Worm (Caenorhabditis elegans): ENCODE results near the gene T04F3.3.

T04F3.3 gene

DNA sequence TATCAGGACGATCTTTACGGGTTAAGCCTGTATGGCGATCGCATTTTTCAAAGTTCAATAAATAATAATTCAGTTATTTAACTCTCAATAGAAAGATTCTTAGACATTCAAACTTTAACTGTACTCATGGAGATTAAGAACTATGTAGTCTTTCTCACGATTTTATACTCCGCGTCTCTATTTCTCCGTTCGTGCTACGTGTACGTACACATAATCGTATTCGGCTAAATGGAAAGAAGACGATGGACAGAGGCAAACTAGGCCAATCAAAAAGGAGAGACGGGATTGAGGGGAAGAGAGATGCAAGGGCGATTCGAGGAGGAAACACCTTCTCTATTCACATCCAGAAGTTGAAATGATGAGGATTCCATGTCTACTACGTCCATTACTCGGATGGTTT, 14.7 kb downstream of the T04F3.3 start, which contains the start of gene bus-18:
TSS of gene bus-18 (plus strand) at position 301 of the 400 bp plus-strand sequence.
- TF ChIP-seq scrt-1 (GFP tag; IDR thresholded peaks at IDR 0.05): no peak
- TF ChIP-seq sea-1 (GFP tag; conservative IDR thresholded peaks at IDR 0.05): no peak
- TF ChIP-seq tbx-11 (GFP tag; IDR thresholded peaks at IDR 0.05): no peak
- TF ChIP-seq flt-1 (GFP tag; IDR thresholded peaks at IDR 0.05): no peak
- no peak for TF ChIP-seq ceh-13 (GFP tag; optimal IDR thresholded peaks at IDR 0.05)
- no peak for TF ChIP-seq F13C5.2 (tag; optimal IDR thresholded peaks at IDR 0.05)
- TF ChIP-seq ama-1 (optimal IDR thresholded peaks at IDR 0.05): no peak

DNA sequence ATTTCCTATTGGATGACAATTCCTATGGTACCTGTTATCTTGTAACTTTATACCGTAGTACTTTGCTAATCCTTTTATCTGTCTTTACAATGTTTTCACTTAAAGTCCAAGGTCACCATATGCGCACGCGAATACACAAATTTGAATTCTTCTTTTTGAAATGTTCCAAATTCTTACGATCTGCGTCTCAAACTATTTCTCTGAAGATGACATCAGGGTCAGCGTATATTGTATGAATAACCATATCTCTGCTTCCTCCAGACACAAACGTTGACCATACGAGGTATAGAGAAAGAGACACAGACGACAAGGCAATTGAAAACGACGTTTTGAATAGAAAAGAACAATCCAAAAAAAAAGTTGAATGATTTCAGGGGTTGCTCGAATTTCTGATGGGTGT, 15.2 kb downstream of the T04F3.3 start:
- TF ChIP-seq F13C5.2 (tag; optimal IDR thresholded peaks at IDR 0.05) (no peak), aly-1 (tag; optimal IDR thresholded peaks at IDR 0.05) (no peak), tra-4 (tag; optimal IDR thresholded peaks at IDR 0.05) (no peak), tbx-37 (GFP tag; conservative IDR thresholded peaks at IDR 0.05) (no peak), flt-1 (GFP tag; IDR thresholded peaks at IDR 0.05) (no peak), hnd-1 (tag; optimal IDR thresholded peaks at IDR 0.05) (no peak), pes-1 (GFP tag; IDR thresholded peaks at IDR 0.05) (no peak), B0310.2 (tag; optimal IDR thresholded peaks at IDR 0.05) (no peak), sea-1 (GFP tag; conservative IDR thresholded peaks at IDR 0.05) (no peak), ceh-36 (tag; optimal IDR thresholded peaks at IDR 0.05) (no peak), scrt-1 (GFP tag; IDR thresholded peaks at IDR 0.05) (no peak), ets-7 (tag; optimal IDR thresholded peaks at IDR 0.05) (no peak)

- TF ChIP-seq hmbx-1 (tag; optimal IDR thresholded peaks at IDR 0.05): no peak
- no peak for TF ChIP-seq F13C5.2 (tag; optimal IDR thresholded peaks at IDR 0.05)
- TF ChIP-seq ama-1 (optimal IDR thresholded peaks at IDR 0.05): no peak
- TF ChIP-seq sea-1 (GFP tag; conservative IDR thresholded peaks at IDR 0.05): no peak
- no peak for TF ChIP-seq tbx-11 (GFP tag; IDR thresholded peaks at IDR 0.05)
- TF ChIP-seq tra-4 (tag; optimal IDR thresholded peaks at IDR 0.05): no peak
- TF ChIP-seq ets-7 (tag; optimal IDR thresholded peaks at IDR 0.05): no peak
- no peak for TF ChIP-seq pes-1 (GFP tag; IDR thresholded peaks at IDR 0.05)
- TF ChIP-seq ceh-36 (tag; optimal IDR thresholded peaks at IDR 0.05): no peak
- no peak for TF ChIP-seq scrt-1 (GFP tag; IDR thresholded peaks at IDR 0.05)
- no peak for TF ChIP-seq hmg-4 (GFP tag; optimal IDR thresholded peaks at IDR 0.05)
- TF ChIP-seq ceh-13 (GFP tag; optimal IDR thresholded peaks at IDR 0.05): no peak
- no peak for TF ChIP-seq tbx-37 (GFP tag; conservative IDR thresholded peaks at IDR 0.05)
- no peak for TF ChIP-seq flt-1 (GFP tag; IDR thresholded peaks at IDR 0.05)
- TF ChIP-seq aly-1 (tag; optimal IDR thresholded peaks at IDR 0.05): no peak
- no peak for TF ChIP-seq hnd-1 (tag; optimal IDR thresholded peaks at IDR 0.05)
- no peak for TF ChIP-seq B0310.2 (tag; optimal IDR thresholded peaks at IDR 0.05)
Observed at ce11 chrV:11776538-11776937, 17.8 kb downstream of the T04F3.3 start, which contains the start of gene F55A11.6. Gene F55A11.6, plus strand, starts transcription at chrV:11776838.

- no peak for TF ChIP-seq ceh-13 (GFP tag; optimal IDR thresholded peaks at IDR 0.05)
- no peak for TF ChIP-seq B0310.2 (tag; optimal IDR thresholded peaks at IDR 0.05)
- TF ChIP-seq hnd-1 (tag; optimal IDR thresholded peaks at IDR 0.05): no peak
- TF ChIP-seq scrt-1 (GFP tag; IDR thresholded peaks at IDR 0.05): no peak
- no peak for TF ChIP-seq tbx-11 (GFP tag; IDR thresholded peaks at IDR 0.05)
- no peak for TF ChIP-seq F13C5.2 (tag; optimal IDR thresholded peaks at IDR 0.05)
- no peak for TF ChIP-seq flt-1 (GFP tag; IDR thresholded peaks at IDR 0.05)
- TF ChIP-seq tra-4 (tag; optimal IDR thresholded peaks at IDR 0.05): no peak
Observed at ce11 chrV:11777846-11778245, 19.1 kb downstream of the T04F3.3 start.

DNA sequence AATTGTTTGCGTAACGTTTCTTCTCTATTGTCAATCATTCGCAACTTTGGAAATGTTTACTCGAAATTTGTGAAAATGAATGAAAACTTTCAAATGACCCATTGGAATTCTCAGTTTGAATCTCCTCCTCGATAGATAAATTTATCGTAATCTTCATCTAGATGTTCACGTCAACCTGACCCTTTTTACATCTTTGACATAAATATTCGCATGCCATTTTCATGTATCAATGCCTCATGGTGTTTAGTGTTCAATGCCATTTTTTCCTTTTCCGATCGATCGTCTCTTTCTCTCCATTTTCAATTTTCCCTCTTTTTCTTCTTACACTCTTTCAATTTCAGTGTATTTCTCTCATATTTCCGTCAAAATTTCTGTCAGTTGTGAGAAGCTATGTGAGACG, 20.6 kb downstream of the T04F3.3 start:
- TF ChIP-seq ets-7 (tag; optimal IDR thresholded peaks at IDR 0.05) (no peak), hmbx-1 (tag; optimal IDR thresholded peaks at IDR 0.05) (no peak), sea-1 (GFP tag; conservative IDR thresholded peaks at IDR 0.05) (no peak), B0310.2 (tag; optimal IDR thresholded peaks at IDR 0.05) (no peak), aly-1 (tag; optimal IDR thresholded peaks at IDR 0.05) (no peak), tbx-11 (GFP tag; IDR thresholded peaks at IDR 0.05) (no peak), hnd-1 (tag; optimal IDR thresholded peaks at IDR 0.05) (no peak), scrt-1 (GFP tag; IDR thresholded peaks at IDR 0.05) (no peak), flt-1 (GFP tag; IDR thresholded peaks at IDR 0.05) (no peak), tra-4 (tag; optimal IDR thresholded peaks at IDR 0.05) (no peak), tbx-37 (GFP tag; conservative IDR thresholded peaks at IDR 0.05) (no peak), ceh-13 (GFP tag; optimal IDR thresholded peaks at IDR 0.05) (no peak), hmg-4 (GFP tag; optimal IDR thresholded peaks at IDR 0.05) (no peak), ceh-36 (tag; optimal IDR thresholded peaks at IDR 0.05) (no peak), ama-1 (optimal IDR thresholded peaks at IDR 0.05) (no peak), F13C5.2 (tag; optimal IDR thresholded peaks at IDR 0.05) (no peak)

- TF ChIP-seq B0310.2 (tag; optimal IDR thresholded peaks at IDR 0.05) (no peak), ceh-36 (tag; optimal IDR thresholded peaks at IDR 0.05) (no peak), ama-1 (optimal IDR thresholded peaks at IDR 0.05) (no peak), ceh-13 (GFP tag; optimal IDR thresholded peaks at IDR 0.05) (no peak), tra-4 (tag; optimal IDR thresholded peaks at IDR 0.05) (no peak), flt-1 (GFP tag; IDR thresholded peaks at IDR 0.05) (no peak), hnd-1 (tag; optimal IDR thresholded peaks at IDR 0.05) (no peak), hmg-4 (GFP tag; optimal IDR thresholded peaks at IDR 0.05) (no peak), sea-1 (GFP tag; conservative IDR thresholded peaks at IDR 0.05) (no peak), hmbx-1 (tag; optimal IDR thresholded peaks at IDR 0.05) (no peak), aly-1 (tag; optimal IDR thresholded peaks at IDR 0.05) (no peak), tbx-37 (GFP tag; conservative IDR thresholded peaks at IDR 0.05) (no peak), scrt-1 (GFP tag; IDR thresholded peaks at IDR 0.05) (no peak)
Observed at ce11 chrV:11779810-11780209, 21.1 kb downstream of the T04F3.3 start.

DNA sequence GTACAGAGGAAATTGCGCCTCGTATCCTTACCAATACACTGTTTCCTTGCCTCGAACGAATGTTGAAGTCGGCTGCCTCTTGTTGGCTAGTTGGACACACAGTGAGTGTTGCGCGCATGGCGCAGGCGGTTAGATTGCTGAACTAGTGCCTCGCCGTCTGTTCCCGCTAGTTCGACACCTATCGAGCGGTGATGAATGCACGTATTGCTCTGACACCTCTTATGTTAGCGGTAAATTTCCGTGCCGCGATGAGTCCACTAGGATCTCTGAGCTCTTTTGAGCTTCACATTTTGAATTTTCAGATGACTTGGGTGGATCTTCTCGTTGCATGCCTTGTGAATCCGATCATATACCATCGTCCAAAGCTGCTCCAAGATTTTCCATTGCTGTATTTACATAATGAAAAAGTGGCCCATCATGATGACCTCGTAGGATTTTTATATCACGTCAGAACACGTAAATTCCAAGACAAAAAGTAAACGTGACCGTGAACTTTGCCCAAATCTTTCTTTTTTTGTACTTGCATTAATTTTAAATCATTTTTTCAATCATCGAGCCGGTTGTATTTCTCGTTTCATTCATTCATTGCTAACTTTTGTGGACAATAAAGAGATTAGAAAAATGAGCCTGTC, 24.2 kb downstream of the T04F3.3 start, which contains the start of gene F55A11.11:
TSS of gene F55A11.11 (plus strand) at position 341 of the 632 bp plus-strand sequence.
- no peak for TF ChIP-seq ama-1 (optimal IDR thresholded peaks at IDR 0.05)
- TF ChIP-seq B0310.2 (tag; optimal IDR thresholded peaks at IDR 0.05): peak; percentile 94
- peak; percentile 96 for TF ChIP-seq pes-1 (GFP tag; IDR thresholded peaks at IDR 0.05)
- peak; percentile 95 for TF ChIP-seq flt-1 (GFP tag; IDR thresholded peaks at IDR 0.05)
- TF ChIP-seq tra-4 (tag; optimal IDR thresholded peaks at IDR 0.05): peak; percentile 91
- TF ChIP-seq ceh-13 (GFP tag; optimal IDR thresholded peaks at IDR 0.05): peak; percentile 94
- TF ChIP-seq hmg-4 (GFP tag; optimal IDR thresholded peaks at IDR 0.05): peak; percentile 98
- TF ChIP-seq ceh-36 (tag; optimal IDR thresholded peaks at IDR 0.05): peak; percentile 95
- TF ChIP-seq tbx-11 (GFP tag; IDR thresholded peaks at IDR 0.05): peak; percentile 99
- peak; percentile 97 for TF ChIP-seq scrt-1 (GFP tag; IDR thresholded peaks at IDR 0.05)
- TF ChIP-seq hmbx-1 (tag; optimal IDR thresholded peaks at IDR 0.05): peak; percentile 80
- peak; percentile 89 for TF ChIP-seq hnd-1 (tag; optimal IDR thresholded peaks at IDR 0.05)
- TF ChIP-seq aly-1 (tag; optimal IDR thresholded peaks at IDR 0.05): peak; percentile 92
- TF ChIP-seq tbx-37 (GFP tag; conservative IDR thresholded peaks at IDR 0.05): peak; percentile 97
- peak; percentile 97 for TF ChIP-seq F13C5.2 (tag; optimal IDR thresholded peaks at IDR 0.05)
- TF ChIP-seq ets-7 (tag; optimal IDR thresholded peaks at IDR 0.05): peak; percentile 80
- peak; percentile 99 for TF ChIP-seq sea-1 (GFP tag; conservative IDR thresholded peaks at IDR 0.05)

Measured in whole organism, early embryonic.